Fruit fly (Drosophila melanogaster) whole organism, embryonic: ENCODE data around the gene orb.

Source experiments
- ATbp ChIP-seq: fragments of 200-800 bp; sonication (Bioruptor generic); optimal IDR thresholded peaks from 2 replicates; lab custom pipeline; 2017; ENCODE audit warnings: missing biosample characterization, mild to moderate bottlenecking, missing genetic modification characterization, missing genetic modification reagents
- Adf1 ChIP-seq: fragments of 200-800 bp; sonication (Bioruptor generic); IDR thresholded peaks from 2 replicates; pipeline ENCODE4 v1.3.6; 2022; ENCODE audit warnings: missing biosample characterization, missing genetic modification characterization
- Atf-2 ChIP-seq: fragments of 200-800 bp; sonication (Bioruptor generic); optimal IDR thresholded peaks from 2 replicates; lab custom pipeline; 2016; ENCODE audit warnings: missing biosample characterization, missing genetic modification characterization
- CG10267 ChIP-seq: fragments of 200-800 bp; sonication (Bioruptor generic); optimal IDR thresholded peaks from 2 replicates; lab custom pipeline; 2018; ENCODE audit warnings: missing biosample characterization, mild to moderate bottlenecking, missing genetic modification characterization, moderate library complexity
- CG10979 ChIP-seq: fragments of 200-800 bp; sonication (Bioruptor generic); optimal IDR thresholded peaks from 2 replicates; lab custom pipeline; 2018; ENCODE audit warnings: missing biosample characterization, mild to moderate bottlenecking, missing genetic modification characterization, moderate library complexity
- CG11247 ChIP-seq: fragments of 200-800 bp; sonication (Bioruptor generic); IDR thresholded peaks from 2 replicates; pipeline ENCODE4 v1.3.6; 2022; ENCODE audit warnings: missing biosample characterization, missing genetic modification characterization
- CG1233 ChIP-seq: fragments of 200-800 bp; sonication (Bioruptor generic); optimal IDR thresholded peaks from 4 replicates; lab custom pipeline; 2018; ENCODE audit warnings: missing biosample characterization, mild to moderate bottlenecking, missing genetic modification characterization
- CG12659 ChIP-seq: fragments of 200-800 bp; sonication (Bioruptor generic); optimal IDR thresholded peaks from 3 replicates; lab custom pipeline; 2017; ENCODE audit warnings: mild to moderate bottlenecking, missing biosample characterization, missing genetic modification reagents, missing genetic modification characterization
- CG2875 ChIP-seq: fragments of 200-800 bp; sonication (Bioruptor generic); optimal IDR thresholded peaks from 2 replicates; lab custom pipeline; 2017; ENCODE audit warnings: missing biosample characterization, mild to moderate bottlenecking, missing genetic modification characterization, missing genetic modification reagents
- CG3281 ChIP-seq: fragments of 200-800 bp; sonication (Bioruptor generic); optimal IDR thresholded peaks from 3 replicates; lab custom pipeline; 2017; ENCODE audit warnings: missing biosample characterization, mild to moderate bottlenecking, missing genetic modification characterization
- CG3726 ChIP-seq: fragments of 200-800 bp; sonication (Bioruptor generic); IDR thresholded peaks from 3 replicates; pipeline ENCODE4, ENCODE4 v1.3.6; 2022; ENCODE audit warnings: missing biosample characterization, missing genetic modification characterization
- CG4360 ChIP-seq: fragments of 200-800 bp; sonication (Bioruptor generic); IDR thresholded peaks from 2 replicates; pipeline ENCODE4 v1.3.6; 2022; ENCODE audit warnings: missing biosample characterization, missing genetic modification characterization
- CG4854 ChIP-seq: fragments of 200-800 bp; sonication (Bioruptor generic); optimal IDR thresholded peaks from 2 replicates; lab custom pipeline; 2016; ENCODE audit warnings: missing biosample characterization, missing genetic modification characterization, inconsistent platforms
- CG7271 ChIP-seq: fragments of 200-800 bp; sonication (Bioruptor generic); optimal IDR thresholded peaks from 2 replicates; lab custom pipeline; 2018; ENCODE audit warnings: missing biosample characterization, mild to moderate bottlenecking, missing genetic modification characterization, moderate library complexity
- CG7745 ChIP-seq: fragments of 200-800 bp; sonication (Bioruptor generic); optimal IDR thresholded peaks from 2 replicates; lab custom pipeline; 2018; ENCODE audit warnings: missing biosample characterization, mild to moderate bottlenecking, missing genetic modification characterization, moderate library complexity
- CG7839 ChIP-seq: fragments of 200-800 bp; sonication (Bioruptor generic); optimal IDR thresholded peaks from 3 replicates; lab custom pipeline; 2018; ENCODE audit warnings: missing biosample characterization, mild to moderate bottlenecking, missing genetic modification characterization, moderate library complexity
- CG9215 ChIP-seq: fragments of 200-800 bp; sonication (Bioruptor generic); IDR thresholded peaks from 2 replicates; pipeline ENCODE4 v1.3.6; 2022; ENCODE audit warnings: missing biosample characterization, missing genetic modification characterization
- CG9609 ChIP-seq: fragments of 200-800 bp; sonication (Bioruptor generic); optimal IDR thresholded peaks from 3 replicates; lab custom pipeline; 2016; ENCODE audit warnings: missing biosample characterization, missing genetic modification characterization
- CHES-1-like ChIP-seq: fragments of 200-800 bp; sonication (Bioruptor generic); optimal IDR thresholded peaks from 2 replicates; lab custom pipeline; 2016; ENCODE audit warnings: missing biosample characterization, missing genetic modification characterization
- CkIIα-i1 ChIP-seq: fragments of 200-800 bp; sonication (Bioruptor generic); IDR thresholded peaks from 2 replicates; pipeline ENCODE4 v1.3.6; 2022; ENCODE audit warnings: missing biosample characterization, missing genetic modification characterization
- D19A ChIP-seq: fragments of 200-800 bp; optimal IDR thresholded peaks from 3 replicates; lab custom pipeline; 2019; ENCODE audit warnings: missing biosample characterization, mild to moderate bottlenecking, missing genetic modification characterization, moderate library complexity
- Dad ChIP-seq: fragments of 200-800 bp; sonication (Bioruptor generic); optimal IDR thresholded peaks from 3 replicates; lab custom pipeline; 2016; ENCODE audit warnings: missing biosample characterization, missing genetic modification characterization
- Dbx ChIP-seq: fragments of 200-800 bp; sonication (Bioruptor generic); IDR thresholded peaks from 3 replicates; pipeline ENCODE4 v1.3.6; 2022; ENCODE audit warnings: missing biosample characterization, missing genetic modification characterization
- Dek ChIP-seq: fragments of 200-800 bp; sonication (Bioruptor generic); optimal IDR thresholded peaks from 3 replicates; lab custom pipeline; 2019; ENCODE audit warnings: missing biosample characterization, mild to moderate bottlenecking, missing genetic modification characterization, moderate library complexity
- Dfd ChIP-seq, 2 experiments: fragments of >200 bp; optimal IDR thresholded peaks; 2 replicates each; lab custom pipeline; 2017; ENCODE audit warnings: missing biosample characterization in 2 of 2, missing genetic modification characterization in 2 of 2
- Eip74EF ChIP-seq, 2 experiments: fragments of 200-800 bp in 1 of 2; fragments of >200 bp in 1 of 2; sonication (Bioruptor generic) in 1 of 2; optimal IDR thresholded peaks; 2 replicates each; lab custom pipeline; 2017 to 2019; ENCODE audit warnings: missing biosample characterization in 2 of 2, missing genetic modification characterization in 2 of 2, mild to moderate bottlenecking in 1 of 2, moderate library complexity in 1 of 2
- Ets65A ChIP-seq: fragments of 200-800 bp; sonication (Bioruptor generic); peaks from one replicate; lab custom pipeline; 2016; ENCODE audit warnings: missing biosample characterization, missing genetic modification characterization
- Ets97D ChIP-seq: fragments of 200-800 bp; sonication (Bioruptor generic); optimal IDR thresholded peaks from 3 replicates; lab custom pipeline; 2016; ENCODE audit warnings: missing biosample characterization, missing genetic modification characterization
- Gug ChIP-seq: fragments of 200-800 bp; sonication (Bioruptor generic); IDR thresholded peaks from 4 replicates; pipeline ENCODE4 v1.3.6; 2022; ENCODE audit warnings: missing biosample characterization, missing genetic modification characterization
- Hmr ChIP-seq: fragments of 200-800 bp; sonication (Bioruptor generic); optimal IDR thresholded peaks from 3 replicates; lab custom pipeline; 2017; ENCODE audit warnings: mild to moderate bottlenecking, missing biosample characterization, missing genetic modification reagents, missing genetic modification characterization
- Stat92E ChIP-seq, 3 experiments: fragments of >200 bp in 2 of 3; fragments of 200-800 bp in 1 of 3; sonication (Bioruptor generic) in 1 of 3; optimal IDR thresholded peaks; 2 replicates each; lab custom pipeline; 2017 to 2019; ENCODE audit warnings: missing biosample characterization in 3 of 3, missing genetic modification characterization in 3 of 3, mild to moderate bottlenecking in 1 of 3, moderate library complexity in 1 of 3
- Tbp ChIP-seq: fragments of >200 bp; optimal IDR thresholded peaks from 2 replicates; lab custom pipeline; 2018; ENCODE audit warnings: missing biosample characterization, missing genetic modification characterization
- ab ChIP-seq: fragments of 200-800 bp; sonication (Bioruptor generic); optimal IDR thresholded peaks from 2 replicates; lab custom pipeline; 2016; ENCODE audit warnings: missing biosample characterization, missing genetic modification characterization
- ac ChIP-seq: fragments of 200-800 bp; sonication (Bioruptor generic); optimal IDR thresholded peaks from 3 replicates; lab custom pipeline; 2017; ENCODE audit warnings: missing biosample characterization, mild to moderate bottlenecking, missing genetic modification characterization
- caup ChIP-seq: fragments of 200-800 bp; sonication (Bioruptor generic); optimal IDR thresholded peaks from 3 replicates; lab custom pipeline; 2017; ENCODE audit warnings: missing biosample characterization, mild to moderate bottlenecking, missing genetic modification characterization, moderate library complexity; ENCODE audit not compliant: severe bottlenecking
- disco-r ChIP-seq: fragments of 200-800 bp; sonication (Bioruptor generic); optimal IDR thresholded peaks from 2 replicates; lab custom pipeline; 2016; ENCODE audit warnings: missing biosample characterization, missing genetic modification characterization
- eve ChIP-seq, 2 experiments: fragments of >200 bp; optimal IDR thresholded peaks; 2 replicates each; lab custom pipeline; 2017; ENCODE audit warnings: missing biosample characterization in 2 of 2, missing genetic modification characterization in 2 of 2
- ewg ChIP-seq: fragments of 200-800 bp; sonication (Bioruptor generic); optimal IDR thresholded peaks from 3 replicates; lab custom pipeline; 2017; ENCODE audit warnings: mild to moderate bottlenecking, missing biosample characterization, missing genetic modification reagents, missing genetic modification characterization
- eyg ChIP-seq: fragments of 200-800 bp; sonication (Bioruptor generic); optimal IDR thresholded peaks from 3 replicates; lab custom pipeline; 2016; ENCODE audit warnings: missing biosample characterization, missing genetic modification characterization
- fu2 ChIP-seq: fragments of 200-800 bp; sonication (Bioruptor generic); optimal IDR thresholded peaks from 2 replicates; lab custom pipeline; 2016; ENCODE audit warnings: missing biosample characterization, missing genetic modification characterization
- gro ChIP-seq: fragments of 200-800 bp; sonication (Bioruptor generic); optimal IDR thresholded peaks from 2 replicates; lab custom pipeline; 2016; ENCODE audit warnings: missing biosample characterization, missing genetic modification characterization
- ind ChIP-seq: fragments of 200-800 bp; sonication (Bioruptor generic); optimal IDR thresholded peaks from 3 replicates; lab custom pipeline; 2016; ENCODE audit warnings: missing biosample characterization, missing genetic modification characterization
- jing ChIP-seq: fragments of 200-800 bp; sonication (Bioruptor generic); optimal IDR thresholded peaks from 2 replicates; lab custom pipeline; 2018; ENCODE audit warnings: missing biosample characterization, mild to moderate bottlenecking, missing genetic modification characterization
- kni ChIP-seq: fragments of 200-800 bp; sonication (Bioruptor generic); optimal IDR thresholded peaks from 3 replicates; lab custom pipeline; 2017; ENCODE audit warnings: mild to moderate bottlenecking, missing biosample characterization, missing genetic modification reagents, missing genetic modification characterization
- lola ChIP-seq, 3 experiments: fragments of >200 bp in 2 of 3; fragments of 200-800 bp in 1 of 3; sonication (Bioruptor generic) in 1 of 3; optimal IDR thresholded peaks; 2 replicates each; lab custom pipeline; 2017 to 2019; ENCODE audit warnings: missing biosample characterization in 3 of 3, missing genetic modification characterization in 3 of 3, mild to moderate bottlenecking in 1 of 3, moderate library complexity in 1 of 3
- nerfin-1 ChIP-seq: fragments of 200-800 bp; sonication (Bioruptor generic); optimal IDR thresholded peaks from 3 replicates; lab custom pipeline; 2019; ENCODE audit warnings: missing biosample characterization, mild to moderate bottlenecking, missing genetic modification characterization, moderate library complexity
- salm ChIP-seq: fragments of 200-800 bp; sonication (Bioruptor generic); optimal IDR thresholded peaks from 2 replicates; lab custom pipeline; 2018; ENCODE audit warnings: missing biosample characterization, mild to moderate bottlenecking, missing genetic modification characterization
- tll ChIP-seq, 2 experiments: fragments of 200-800 bp in 1 of 2; fragments of >200 bp in 1 of 2; sonication (Bioruptor generic) in 1 of 2; optimal IDR thresholded peaks; 2 replicates each; lab custom pipeline; 2017 to 2019; ENCODE audit warnings: missing biosample characterization in 2 of 2, missing genetic modification characterization in 2 of 2, mild to moderate bottlenecking in 1 of 2, moderate library complexity in 1 of 2
- wdn ChIP-seq: fragments of 200-800 bp; sonication (Bioruptor generic); IDR thresholded peaks from 2 replicates; pipeline ENCODE4 v1.3.6; 2022; ENCODE audit warnings: missing biosample characterization, missing genetic modification characterization
- zfh1 ChIP-seq: fragments of 200-800 bp; sonication (Bioruptor generic); IDR thresholded peaks from 3 replicates; pipeline ENCODE4 v1.3.6; 2022; ENCODE audit warnings: missing biosample characterization, missing genetic modification characterization

The orb gene

dm6 chr3R:23223151-23223810, 57.4 kb downstream of the orb start (continued):
- TF ChIP-seq gro (peak; percentile 46), Eip74EF (GFP tag; optimal IDR thresholded peaks at IDR 0.05; lab: Kevin White, UChicago) (no peak), ind (GFP tag; lab: Kevin White, UChicago) (peak; percentile 3), Dbx (GFP tag; lab: Robert Waterston, UW) (no peak), ac (GFP tag; lab: Kevin White, UChicago) (no peak), zfh1 (GFP tag; lab: Robert Waterston, UW) (no peak), lola (GFP tag; optimal IDR thresholded peaks at IDR 0.05; lab: Kevin White, UChicago) (no peak), D19A (tag; lab: Kevin White, UChicago) (no peak), CG12659 (GFP tag; lab: Kevin White, UChicago) (no peak), CG7745 (tag; lab: Kevin White, UChicago) (no peak), CkIIα-i1 (no peak), CG1233 (peak; percentile 19), caup (GFP tag; lab: Kevin White, UChicago) (peak; percentile 11), ewg (GFP tag; lab: Kevin White, UChicago) (no peak), CG9609 (GFP tag; lab: Kevin White, UChicago) (no peak), salm (tag; lab: Kevin White, UChicago) (no peak), Hmr (GFP tag; lab: Kevin White, UChicago) (peak; percentile 1), Dfd (GFP tag; optimal IDR thresholded peaks at IDR 0.05; lab: Kevin White, UChicago) (no peak), ATbp (GFP tag; lab: Kevin White, UChicago) (no peak), fu2 (GFP tag; lab: Kevin White, UChicago) (no peak), CG7839 (tag; lab: Kevin White, UChicago) (peak; percentile 21), CG9215 (no peak), CG7271 (tag; lab: Kevin White, UChicago) (no peak), disco-r (no peak), CHES-1-like (GFP tag; lab: Kevin White, UChicago) (no peak), CG3281 (GFP tag; lab: Kevin White, UChicago) (peak; percentile 24), CG4854 (GFP tag; lab: Kevin White, UChicago) (no peak), kni (no peak), Stat92E (GFP tag; optimal IDR thresholded peaks at IDR 0.05; lab: Kevin White, UChicago) (no peak), Ets97D (GFP tag; lab: Kevin White, UChicago) (no peak), Gug (GFP tag; lab: Robert Waterston, UW) (peak; percentile 12; the same call in 1 of the 4 replicates), Atf-2 (GFP tag; lab: Kevin White, UChicago) (no peak), CG11247 (GFP tag; lab: Robert Waterston, UW) (no peak), CG3726 (GFP tag; lab: Robert Waterston, UW) (no peak), Tbp (GFP tag; lab: Kevin White, UChicago) (no peak), nerfin-1 (tag; lab: Kevin White, UChicago) (no peak), jing (GFP tag; lab: Kevin White, UChicago) (no peak), Adf1 (GFP tag; lab: Robert Waterston, UW) (no peak), eyg (GFP tag; lab: Kevin White, UChicago) (no peak), CG4360 (GFP tag; lab: Robert Waterston, UW) (no peak), tll (GFP tag; optimal IDR thresholded peaks at IDR 0.05; lab: Kevin White, UChicago) (no peak), Ets65A (GFP tag; lab: Kevin White, UChicago) (peak; percentile 37), Dad (no peak), Dek (tag; lab: Kevin White, UChicago) (no peak), wdn (GFP tag; lab: Robert Waterston, UW) (no peak), CG2875 (GFP tag; lab: Kevin White, UChicago) (no peak), CG10267 (tag; lab: Kevin White, UChicago) (no peak), CG10979 (tag; lab: Kevin White, UChicago) (no peak), eve (GFP tag; optimal IDR thresholded peaks at IDR 0.05; lab: Kevin White, UChicago) (peak in 1 of 2 experiments; percentile 23), ab (GFP tag; lab: Kevin White, UChicago) (no peak)
